Fruit fly (Drosophila melanogaster) Kc167 (cell line): ENCODE data around the gene CG8031.

Experiments used
- Myc ChIP-seq: fragments of >200 bp; optimal IDR thresholded peaks from 2 replicates; lab custom pipeline; 2017; ENCODE audit warnings: missing external identifiers
- Sin3A ChIP-seq: fragments of >200 bp; optimal IDR thresholded peaks from 2 replicates; lab custom pipeline; 2018; ENCODE audit warnings: missing external identifiers
- h ChIP-seq: fragments of >200 bp; optimal IDR thresholded peaks from 3 replicates; lab custom pipeline; 2018; ENCODE audit warnings: missing external identifiers
- insv ChIP-seq: fragments of >200 bp; optimal IDR thresholded peaks from 3 replicates; lab custom pipeline; 2018; ENCODE audit warnings: missing external identifiers
- psq ChIP-seq: fragments of >200 bp; optimal IDR thresholded peaks from 2 replicates; lab custom pipeline; 2017; ENCODE audit warnings: missing external identifiers

DNA sequence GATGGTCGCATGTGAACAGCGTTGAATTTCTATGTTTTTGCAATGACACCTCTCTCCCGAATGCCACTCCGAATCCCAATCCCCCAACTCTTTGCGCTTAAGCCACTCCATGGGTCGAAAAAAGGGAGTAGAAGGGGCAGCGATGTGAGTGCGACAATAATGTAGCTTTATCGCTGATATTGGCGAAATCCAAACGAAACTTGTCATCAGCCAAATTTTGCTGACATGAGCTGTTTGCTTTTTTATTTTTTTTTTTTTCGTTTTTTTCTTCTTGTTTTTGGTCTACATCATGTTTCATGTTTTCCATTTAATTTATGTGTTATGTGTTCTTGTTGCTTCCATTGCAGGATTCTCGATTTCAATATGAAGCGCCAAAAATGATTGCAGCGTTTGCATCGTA lies 7.9 kb upstream of the CG8031 start:
- TF ChIP-seq h (lab: Kevin White, UChicago): no peak
- TF ChIP-seq Myc (lab: Kevin White, UChicago): no peak
- TF ChIP-seq Sin3A (lab: Kevin White, UChicago): no peak
- no peak for TF ChIP-seq psq (lab: Kevin White, UChicago)
- no peak for TF ChIP-seq insv (lab: Kevin White, UChicago)
